Worm (Caenorhabditis elegans): ENCODE results near the gene Y65A5A.2.

- TF ChIP-seq F13C5.2 (tag; optimal IDR thresholded peaks at IDR 0.05) = no peak
- no peak for TF ChIP-seq flt-1 (GFP tag; IDR thresholded peaks at IDR 0.05)
- no peak for TF ChIP-seq ama-1 (optimal IDR thresholded peaks at IDR 0.05)
- no peak for TF ChIP-seq B0310.2 (tag; optimal IDR thresholded peaks at IDR 0.05)
Observed at ce11 chrIV:16370592-16370991, 41.2 kb upstream of the Y65A5A.2 start.

Measured in whole organism, early embryonic.